Worm (Caenorhabditis elegans): Measurements from ENCODE around the gene col-2.

ce11 chrIV:10059175-10059574, 26.1 kb downstream of the col-2 start:
- TF ChIP-seq ceh-82 (tag; optimal IDR thresholded peaks at IDR 0.05): no peak
- TF ChIP-seq unc-62 (GFP tag; optimal IDR thresholded peaks at IDR 0.05): no peak
- no peak for TF ChIP-seq nfya-1 (tag; optimal IDR thresholded peaks at IDR 0.05; ENCODE audit: insufficient read depth)
- no peak for TF ChIP-seq ceh-9 (tag; optimal IDR thresholded peaks at IDR 0.05)
- TF ChIP-seq nhr-11 (tag; optimal IDR thresholded peaks at IDR 0.05): no peak
- no peak for TF ChIP-seq zag-1 (tag; optimal IDR thresholded peaks at IDR 0.05)
- no peak for TF ChIP-seq ama-1 (optimal IDR thresholded peaks at IDR 0.05)
- peak; percentile 46 for TF ChIP-seq jun-1 (tag; optimal IDR thresholded peaks at IDR 0.05)
- no peak for TF ChIP-seq lin-39 (tag; optimal IDR thresholded peaks at IDR 0.05)
- no peak for TF ChIP-seq ztf-11 (tag; optimal IDR thresholded peaks at IDR 0.05)
- TF ChIP-seq unc-39 (tag; optimal IDR thresholded peaks at IDR 0.05): no peak
- no peak for TF ChIP-seq ceh-28 (tag; optimal IDR thresholded peaks at IDR 0.05)
- no peak for TF ChIP-seq nhr-25 (tag; optimal IDR thresholded peaks at IDR 0.05)

Measured in whole organism, L3 larva.